Worm (Caenorhabditis elegans) whole organism, L2 larva: Measurements from ENCODE around the gene cyp-33C1.
"Not testable (repeated sequence)": the region's sequence is repeated elsewhere in the genome, so short reads cannot be mapped to it uniquely, and the experiment has no call there.

ENCODE experiments used
- C34F6.9 ChIP-seq: fragments of 150-350 bp; optimal IDR thresholded peaks from 2 replicates; lab custom pipeline; 2014; ENCODE audit warnings: missing biosample characterization, missing genetic modification characterization
- F13H6.1 ChIP-seq: sonication (generic microtip); optimal IDR thresholded peaks from 2 replicates; lab custom pipeline; 2016; ENCODE audit warnings: missing genetic modification characterization, missing compliant biosample characterization
- R02D3.7 ChIP-seq: fragments of 150-350 bp; optimal IDR thresholded peaks from 2 replicates; lab custom pipeline; 2014; ENCODE audit warnings: missing biosample characterization, missing genetic modification characterization
- Y55F3AM.14 ChIP-seq: fragments of 200-800 bp; sonication (Bioruptor generic); optimal IDR thresholded peaks from 2 replicates; lab custom pipeline; 2018; ENCODE audit warnings: mild to moderate bottlenecking, missing genetic modification characterization, missing compliant biosample characterization
- ZK546.5 ChIP-seq: sonication (generic microtip); optimal IDR thresholded peaks from 2 replicates; lab custom pipeline; 2017; ENCODE audit warnings: missing biosample characterization, missing genetic modification characterization
- ceh-82 ChIP-seq: fragments of 150-350 bp; optimal IDR thresholded peaks from 2 replicates; lab custom pipeline; 2014; ENCODE audit warnings: missing biosample characterization, missing genetic modification characterization
- crh-2 ChIP-seq: sonication (generic microtip); optimal IDR thresholded peaks from 2 replicates; lab custom pipeline; 2017; ENCODE audit warnings: missing biosample characterization, missing genetic modification characterization
- dmd-4 ChIP-seq: sonication (generic microtip); optimal IDR thresholded peaks from 2 replicates; lab custom pipeline; 2017; ENCODE audit warnings: missing biosample characterization, missing genetic modification characterization
- egl-27 ChIP-seq: sonication (generic microtip); optimal IDR thresholded peaks from 3 replicates; lab custom pipeline; 2017; ENCODE audit warnings: missing biosample characterization, missing genetic modification reagents, missing genetic modification characterization
- elt-3 ChIP-seq: sonication (generic microtip); optimal IDR thresholded peaks from 2 replicates; lab custom pipeline; 2017; ENCODE audit warnings: missing biosample characterization, missing genetic modification characterization
- fos-1 ChIP-seq: fragments of 150-350 bp; optimal IDR thresholded peaks from 2 replicates; lab custom pipeline; 2014; ENCODE audit warnings: missing biosample characterization, missing genetic modification characterization
- gmeb-1 ChIP-seq: fragments of 150-350 bp; optimal IDR thresholded peaks from 2 replicates; lab custom pipeline; 2014; ENCODE audit warnings: missing biosample characterization, missing genetic modification characterization
- lin-11 ChIP-seq: fragments of 150-350 bp; sonication (generic microtip); optimal IDR thresholded peaks from 2 replicates; lab custom pipeline; 2014; ENCODE audit warnings: missing biosample characterization, missing genetic modification characterization, inconsistent platforms, mixed read lengths
- lin-39 ChIP-seq: fragments of 150-350 bp; optimal IDR thresholded peaks from 2 replicates; lab custom pipeline; 2014; ENCODE audit warnings: missing biosample characterization, missing genetic modification reagents, missing genetic modification characterization
- lsy-2 ChIP-seq, 2 experiments: fragments of 150-350 bp in 1 of 2; sonication (generic microtip) in 1 of 2; optimal IDR thresholded peaks; 2 replicates each; lab custom pipeline; 2014 to 2017; ENCODE audit warnings: missing biosample characterization in 2 of 2, missing genetic modification characterization in 2 of 2
- mab-5 ChIP-seq: fragments of 150-350 bp; optimal IDR thresholded peaks from 2 replicates; lab custom pipeline; 2014; ENCODE audit warnings: missing biosample characterization, missing genetic modification characterization
- nhr-11 ChIP-seq: fragments of 150-350 bp; optimal IDR thresholded peaks from 2 replicates; lab custom pipeline; 2014; ENCODE audit warnings: missing biosample characterization, missing genetic modification characterization
- nhr-12 ChIP-seq: fragments of 150-350 bp; optimal IDR thresholded peaks from 2 replicates; lab custom pipeline; 2014; ENCODE audit warnings: missing biosample characterization, missing genetic modification characterization
- nhr-129 ChIP-seq: fragments of 150-350 bp; optimal IDR thresholded peaks from 2 replicates; lab custom pipeline; 2014; ENCODE audit warnings: missing biosample characterization, missing genetic modification characterization
- nhr-21 ChIP-seq: fragments of 150-350 bp; optimal IDR thresholded peaks from 2 replicates; lab custom pipeline; 2014; ENCODE audit warnings: missing biosample characterization, missing genetic modification characterization
- nhr-237 ChIP-seq: fragments of 150-350 bp; optimal IDR thresholded peaks from 2 replicates; lab custom pipeline; 2014; ENCODE audit warnings: missing biosample characterization, missing genetic modification characterization
- nhr-25 ChIP-seq: fragments of 150-350 bp; sonication (generic microtip); optimal IDR thresholded peaks from 3 replicates; lab custom pipeline; 2014; ENCODE audit warnings: missing biosample characterization, missing genetic modification characterization
- nhr-6 ChIP-seq: fragments of 150-350 bp; optimal IDR thresholded peaks from 2 replicates; lab custom pipeline; 2014; ENCODE audit warnings: missing biosample characterization, missing genetic modification characterization
- nhr-77 ChIP-seq: fragments of 150-350 bp; optimal IDR thresholded peaks from 2 replicates; lab custom pipeline; 2014; ENCODE audit warnings: missing biosample characterization, missing genetic modification characterization
- peb-1 ChIP-seq: fragments of 150-350 bp; optimal IDR thresholded peaks from 2 replicates; lab custom pipeline; 2014; ENCODE audit warnings: missing biosample characterization, missing genetic modification characterization
- sem-4 ChIP-seq: fragments of 150-350 bp; optimal IDR thresholded peaks from 2 replicates; lab custom pipeline; 2014; ENCODE audit warnings: missing biosample characterization, missing genetic modification reagents, missing genetic modification characterization
- skn-1 ChIP-seq: sonication (generic microtip); optimal IDR thresholded peaks from 2 replicates; lab custom pipeline; 2017; ENCODE audit warnings: missing biosample characterization, missing genetic modification characterization
- sma-3 ChIP-seq: sonication (generic microtip); optimal IDR thresholded peaks from 2 replicates; lab custom pipeline; 2016; ENCODE audit warnings: missing genetic modification reagents, missing genetic modification characterization, missing compliant biosample characterization
- sma-9 ChIP-seq, 2 experiments: fragments of 150-350 bp in 1 of 2; sonication (generic microtip) in 1 of 2; optimal IDR thresholded peaks; 2 replicates each; lab custom pipeline; 2014 to 2016; ENCODE audit warnings: missing genetic modification characterization in 2 of 2, mild to moderate bottlenecking in 1 of 2, missing biosample characterization in 1 of 2, missing compliant biosample characterization in 1 of 2, missing genetic modification reagents in 1 of 2, moderate library complexity in 1 of 2
- snpc-4 ChIP-seq: fragments of 150-350 bp; optimal IDR thresholded peaks from 2 replicates; lab custom pipeline; 2014; ENCODE audit warnings: missing biosample characterization, missing genetic modification characterization
- unc-55 ChIP-seq: fragments of 150-350 bp; sonication (generic microtip); optimal IDR thresholded peaks from 3 replicates; lab custom pipeline; 2014; ENCODE audit warnings: missing biosample characterization, missing genetic modification reagents, missing genetic modification characterization
- unc-62 ChIP-seq: fragments of 150-350 bp; optimal IDR thresholded peaks from 2 replicates; lab custom pipeline; 2014; ENCODE audit warnings: missing biosample characterization, missing genetic modification reagents, missing genetic modification characterization
- zag-1 ChIP-seq: fragments of 150-350 bp; optimal IDR thresholded peaks from 2 replicates; lab custom pipeline; 2014; ENCODE audit warnings: missing biosample characterization, missing genetic modification characterization
- ztf-1 ChIP-seq: fragments of 200-800 bp; sonication (Bioruptor generic); conservative IDR thresholded peaks from 2 replicates; pipeline ENCODE4 v1.3.6; 2022; ENCODE audit warnings: missing genetic modification characterization, missing compliant biosample characterization
- ztf-4 ChIP-seq: fragments of 150-350 bp; optimal IDR thresholded peaks from 2 replicates; lab custom pipeline; 2014; ENCODE audit warnings: missing biosample characterization, missing genetic modification characterization

cyp-33C1 gene

ce11 chrV:2144408-2144807, 34.9 kb upstream of the cyp-33C1 start, which contains the start of gene F22F7.12:
Gene F22F7.12 (minus strand): TSS chrV:2144508.
- TF ChIP-seq sma-3; nhr-237 (tag; lab: Kevin White, UChicago); ztf-4 (tag; lab: Kevin White, UChicago): not testable (repeated sequence)

ce11 chrV:2146044-2146443, 33.3 kb upstream of the cyp-33C1 start, which contains the start of gene str-52:
Gene str-52 (minus strand): TSS chrV:2146144.
- TF ChIP-seq C34F6.9 (tag; lab: Kevin White, UChicago) (no peak), nhr-77 (tag; lab: Kevin White, UChicago) (no peak), lsy-2 (tag; optimal IDR thresholded peaks at IDR 0.05; lab: Kevin White, UChicago) (no peak), F13H6.1 (tag; lab: Kevin White, UChicago) (no peak), elt-3 (tag; lab: Kevin White, UChicago) (no peak)
- TF ChIP-seq, all 48 proteins: peak for 0

- TF ChIP-seq dmd-4 (no peak), ZK546.5 (no peak), nhr-6 (no peak), unc-62 (GFP tag; lab: Kevin White, UChicago) (no peak), lsy-2 (tag; optimal IDR thresholded peaks at IDR 0.05; lab: Kevin White, UChicago) (no peak), nhr-11 (no peak), nhr-12 (tag; lab: Kevin White, UChicago) (no peak), egl-27 (tag; lab: Kevin White, UChicago) (no peak), ztf-4 (tag; lab: Kevin White, UChicago) (no peak), snpc-4 (tag; lab: Kevin White, UChicago) (no peak), ztf-1 (GFP tag; lab: Robert Waterston, UW) (no peak), R02D3.7 (no peak), mab-5 (no peak), nhr-129 (tag; lab: Kevin White, UChicago) (no peak), sma-9 (GFP tag; optimal IDR thresholded peaks at IDR 0.05; lab: Kevin White, UChicago) (no peak), sma-9 (tag; optimal IDR thresholded peaks at IDR 0.05; lab: Kevin White, UChicago) (no peak), gmeb-1 (tag; lab: Kevin White, UChicago) (no peak), nhr-77 (tag; lab: Kevin White, UChicago) (no peak)
Measured at ce11 chrV:2146795-2147194, 32.5 kb upstream of the cyp-33C1 start, which contains the start of gene srbc-20. Gene srbc-20 (plus strand): TSS chrV:2147095.

- TF ChIP-seq snpc-4 (tag; lab: Kevin White, UChicago) = no peak
- TF ChIP-seq crh-2 (tag; lab: Kevin White, UChicago) = no peak
- no peak for TF ChIP-seq unc-55 (GFP tag; lab: Kevin White, UChicago)
- TF ChIP-seq skn-1 (tag; lab: Kevin White, UChicago) = no peak
- no peak for TF ChIP-seq lin-11
- TF ChIP-seq nhr-77 (tag; lab: Kevin White, UChicago) = no peak
- no peak for TF ChIP-seq Y55F3AM.14 (GFP tag; lab: Kevin White, UChicago)
- TF ChIP-seq C34F6.9 (tag; lab: Kevin White, UChicago) = no peak
- no peak for TF ChIP-seq nhr-21 (tag; lab: Kevin White, UChicago)
- TF ChIP-seq lsy-2 (tag; optimal IDR thresholded peaks at IDR 0.05; lab: Kevin White, UChicago) = no peak
- no peak for TF ChIP-seq peb-1 (tag; lab: Kevin White, UChicago)
- TF ChIP-seq nhr-237 (tag; lab: Kevin White, UChicago) = no peak
- TF ChIP-seq gmeb-1 (tag; lab: Kevin White, UChicago) = no peak
- TF ChIP-seq zag-1 (tag; lab: Kevin White, UChicago) = no peak
Measured at ce11 chrV:2149432-2149831, 29.9 kb upstream of the cyp-33C1 start, which contains the start of gene C45H4.21. Gene C45H4.21 (minus strand): TSS chrV:2149532.

ce11 chrV:2150876-2151275, 28.4 kb upstream of the cyp-33C1 start, which contains the start of gene C45H4.13:
Gene C45H4.13 (minus strand): TSS chrV:2150976.
- TF ChIP-seq Y55F3AM.14 (GFP tag; lab: Kevin White, UChicago) = no peak
- TF ChIP-seq nhr-25 = no peak
- TF ChIP-seq nhr-12 (tag; lab: Kevin White, UChicago) = no peak
- TF ChIP-seq sem-4 (tag; lab: Kevin White, UChicago) = no peak
- TF ChIP-seq fos-1 (tag; lab: Kevin White, UChicago) = no peak
- no peak for TF ChIP-seq C34F6.9 (tag; lab: Kevin White, UChicago)
- no peak for TF ChIP-seq ceh-82
- no peak for TF ChIP-seq R02D3.7
- TF ChIP-seq lin-39 = no peak
- TF ChIP-seq nhr-77 (tag; lab: Kevin White, UChicago) = no peak
- TF ChIP-seq ztf-1 (GFP tag; lab: Robert Waterston, UW) = no peak
- no peak for TF ChIP-seq crh-2 (tag; lab: Kevin White, UChicago)
- TF ChIP-seq nhr-237 (tag; lab: Kevin White, UChicago) = no peak
